Worm (Caenorhabditis elegans): ENCODE measurements around the gene M01F1.4.
A peak's percentile ranks its signal among the peaks of the same experiment; 100 is the strongest.

DNA sequence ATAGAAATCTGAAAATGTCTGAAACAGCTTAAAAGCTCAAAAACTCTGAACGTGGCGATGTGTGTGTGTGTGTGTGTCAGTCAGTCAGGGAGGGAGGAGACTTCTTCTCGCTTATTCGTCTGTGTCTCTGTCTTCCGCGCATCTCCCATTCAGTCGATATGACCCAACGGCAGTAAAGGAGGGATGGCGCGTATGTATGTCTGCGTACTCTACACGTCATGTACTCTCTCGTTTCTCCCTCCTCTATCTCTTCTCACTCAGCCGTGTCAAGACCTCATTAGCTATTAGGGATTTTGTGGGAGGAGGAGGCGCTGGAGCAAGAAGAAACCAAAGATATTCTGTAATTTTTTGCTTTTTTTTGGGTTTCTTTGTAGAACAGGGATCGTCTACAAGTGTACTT is 22.2 kb upstream of the M01F1.4 start:
- 0 out of 2 replicates have a peak, but pooled peaks have one; percentile 50 for TF ChIP-seq flt-1 (GFP tag; IDR thresholded peaks at IDR 0.05)
- TF ChIP-seq klf-2 (GFP tag; conservative IDR thresholded peaks at IDR 0.05): no peak
- TF ChIP-seq ref-1 (GFP tag; conservative IDR thresholded peaks at IDR 0.05): no peak
- TF ChIP-seq ztf-29 (GFP tag; IDR thresholded peaks at IDR 0.05): no peak
- TF ChIP-seq ztf-23 (GFP tag; IDR thresholded peaks at IDR 0.05): no peak
- TF ChIP-seq cog-1 (tag; optimal IDR thresholded peaks at IDR 0.05): peak; percentile 18
- peak; percentile 18; the same call in 1 of the 2 replicates for TF ChIP-seq T22C8.4 (GFP tag; IDR thresholded peaks at IDR 0.05)
